Worm (Caenorhabditis elegans) whole organism, late embryonic: Measurements from ENCODE around the gene twk-40.

Experiments used
- C08G9.2 ChIP-seq: sonication (generic microtip); optimal IDR thresholded peaks from 2 replicates; lab custom pipeline; 2016; ENCODE audit warnings: mild to moderate bottlenecking, missing genetic modification characterization, moderate library complexity, missing compliant biosample characterization
- Y22D7AL.16 ChIP-seq: sonication (generic microtip); optimal IDR thresholded peaks from 2 replicates; lab custom pipeline; 2016; ENCODE audit warnings: missing genetic modification characterization, missing compliant biosample characterization
- ama-1 ChIP-seq: fragments of 150-350 bp; optimal IDR thresholded peaks from 2 replicates; lab custom pipeline; 2014
- dve-1 ChIP-seq: sonication (generic microtip); optimal IDR thresholded peaks from 2 replicates; lab custom pipeline; 2017; ENCODE audit warnings: antibody characterized with exemption, mild to moderate bottlenecking, missing genetic modification characterization, missing compliant biosample characterization
- elt-4 ChIP-seq: sonication (generic microtip); optimal IDR thresholded peaks from 2 replicates; lab custom pipeline; 2016; ENCODE audit warnings: missing genetic modification characterization, missing compliant biosample characterization
- ets-4 ChIP-seq: sonication (generic microtip); optimal IDR thresholded peaks from 2 replicates; lab custom pipeline; 2016; ENCODE audit warnings: missing genetic modification characterization, missing compliant biosample characterization
- hlh-30 ChIP-seq: sonication (generic microtip); optimal IDR thresholded peaks from 2 replicates; lab custom pipeline; 2017; ENCODE audit warnings: antibody characterized with exemption, missing genetic modification characterization, missing compliant biosample characterization; ENCODE audit not compliant: insufficient read depth
- npax-4 ChIP-seq: sonication (generic microtip); optimal IDR thresholded peaks from 2 replicates; lab custom pipeline; 2016; ENCODE audit warnings: missing genetic modification characterization, missing compliant biosample characterization
- pha-4 ChIP-seq: fragments of 150-350 bp; optimal IDR thresholded peaks from 2 replicates; lab custom pipeline; 2018; ENCODE audit warnings: missing biosample characterization, missing genetic modification reagents, missing genetic modification characterization
- pqm-1 ChIP-seq: sonication (generic microtip); optimal IDR thresholded peaks from 2 replicates; lab custom pipeline; 2016; ENCODE audit warnings: missing genetic modification characterization, missing compliant biosample characterization
- pros-1 ChIP-seq: fragments of 150-350 bp; optimal IDR thresholded peaks from 2 replicates; lab custom pipeline; 2014; ENCODE audit warnings: missing biosample characterization, missing genetic modification reagents, missing genetic modification characterization
- rnt-1 ChIP-seq: sonication (generic microtip); optimal IDR thresholded peaks from 2 replicates; lab custom pipeline; 2016; ENCODE audit warnings: missing genetic modification characterization, missing compliant biosample characterization
- unc-86 ChIP-seq: sonication (generic microtip); optimal IDR thresholded peaks from 2 replicates; lab custom pipeline; 2016; ENCODE audit warnings: missing genetic modification characterization, missing compliant biosample characterization

- no peak for TF ChIP-seq pha-4 (tag; lab: Kevin White, UChicago)
- TF ChIP-seq dve-1, result no peak
- no peak for TF ChIP-seq rnt-1 (tag; lab: Kevin White, UChicago)
- no peak for TF ChIP-seq ama-1 (lab: Kevin White, UChicago)
- TF ChIP-seq ets-4 (tag; lab: Kevin White, UChicago), result no peak
- no peak for TF ChIP-seq elt-4 (tag; lab: Kevin White, UChicago)
- no peak for TF ChIP-seq pros-1 (tag; lab: Kevin White, UChicago)
- no peak for TF ChIP-seq unc-86 (tag; lab: Kevin White, UChicago)
- TF ChIP-seq Y22D7AL.16 (tag; lab: Kevin White, UChicago), result no peak
- TF ChIP-seq C08G9.2 (tag; lab: Kevin White, UChicago), result no peak
- no peak for TF ChIP-seq pqm-1
- TF ChIP-seq hlh-30 (tag; lab: Kevin White, UChicago), result no peak
- no peak for TF ChIP-seq npax-4 (tag; lab: Kevin White, UChicago)
These were observed 18.5 kb upstream of the twk-40 start for ce11 chrIII:13510753-13511152.
